Worm (Caenorhabditis elegans) whole organism, L2 larva: ENCODE measurements around the gene srt-56.

Experiments
- F13H6.1 ChIP-seq: sonication (generic microtip); optimal IDR thresholded peaks from 2 replicates; lab custom pipeline; 2016; ENCODE audit warnings: missing genetic modification characterization, missing compliant biosample characterization
- ama-1 ChIP-seq: fragments of 150-350 bp; optimal IDR thresholded peaks from 2 replicates; lab custom pipeline; 2018; ENCODE audit warnings: inconsistent platforms
- ceh-82 ChIP-seq: fragments of 150-350 bp; optimal IDR thresholded peaks from 2 replicates; lab custom pipeline; 2014; ENCODE audit warnings: missing biosample characterization, missing genetic modification characterization
- crh-2 ChIP-seq: sonication (generic microtip); optimal IDR thresholded peaks from 2 replicates; lab custom pipeline; 2017; ENCODE audit warnings: missing biosample characterization, missing genetic modification characterization
- elt-1 ChIP-seq: fragments of 150-350 bp; optimal IDR thresholded peaks from 2 replicates; lab custom pipeline; 2014; ENCODE audit warnings: missing biosample characterization, missing genetic modification characterization
- gmeb-1 ChIP-seq: fragments of 150-350 bp; optimal IDR thresholded peaks from 2 replicates; lab custom pipeline; 2014; ENCODE audit warnings: missing biosample characterization, missing genetic modification characterization
- lin-11 ChIP-seq: fragments of 150-350 bp; sonication (generic microtip); optimal IDR thresholded peaks from 2 replicates; lab custom pipeline; 2014; ENCODE audit warnings: missing biosample characterization, missing genetic modification characterization, inconsistent platforms, mixed read lengths
- lsy-2 ChIP-seq, 2 experiments: fragments of 150-350 bp in 1 of 2; sonication (generic microtip) in 1 of 2; optimal IDR thresholded peaks; 2 replicates each; lab custom pipeline; 2014 to 2017; ENCODE audit warnings: missing biosample characterization in 2 of 2, missing genetic modification characterization in 2 of 2
- nhr-10 ChIP-seq: sonication (generic microtip); optimal IDR thresholded peaks from 2 replicates; lab custom pipeline; 2017; ENCODE audit warnings: missing biosample characterization, missing genetic modification characterization
- nhr-23 ChIP-seq: fragments of 150-350 bp; optimal IDR thresholded peaks from 2 replicates; lab custom pipeline; 2014; ENCODE audit warnings: missing biosample characterization, missing genetic modification reagents, missing genetic modification characterization
- skn-1 ChIP-seq: sonication (generic microtip); optimal IDR thresholded peaks from 2 replicates; lab custom pipeline; 2017; ENCODE audit warnings: missing biosample characterization, missing genetic modification characterization
- unc-62 ChIP-seq: fragments of 150-350 bp; optimal IDR thresholded peaks from 2 replicates; lab custom pipeline; 2014; ENCODE audit warnings: missing biosample characterization, missing genetic modification reagents, missing genetic modification characterization
- zag-1 ChIP-seq: fragments of 150-350 bp; optimal IDR thresholded peaks from 2 replicates; lab custom pipeline; 2014; ENCODE audit warnings: missing biosample characterization, missing genetic modification characterization

- TF ChIP-seq ceh-82 (tag; lab: Kevin White, UChicago) = no peak
- no peak for TF ChIP-seq unc-62
- TF ChIP-seq nhr-23 (tag; lab: Kevin White, UChicago) = no peak
- no peak for TF ChIP-seq elt-1 (tag; lab: Kevin White, UChicago)
- no peak for TF ChIP-seq zag-1 (tag; lab: Kevin White, UChicago)
- no peak for TF ChIP-seq F13H6.1 (tag; lab: Kevin White, UChicago)
- no peak for TF ChIP-seq skn-1 (tag; lab: Kevin White, UChicago)
- no peak for TF ChIP-seq lin-11 (tag; lab: Kevin White, UChicago)
- TF ChIP-seq gmeb-1 (tag; lab: Kevin White, UChicago) = no peak
- no peak for TF ChIP-seq lsy-2 (tag; optimal IDR thresholded peaks at IDR 0.05; lab: Kevin White, UChicago)
- TF ChIP-seq ama-1 (lab: Kevin White, UChicago) = no peak
- TF ChIP-seq nhr-10 (tag; lab: Kevin White, UChicago) = no peak
- TF ChIP-seq crh-2 (tag; lab: Kevin White, UChicago) = no peak
Observed at ce11 chrV:3133293-3133755, 11.7 kb upstream of the srt-56 start, which contains the start of gene F02C9.2.
